Worm (Caenorhabditis elegans): Measurements from ENCODE around the gene C49C3.20.

DNA sequence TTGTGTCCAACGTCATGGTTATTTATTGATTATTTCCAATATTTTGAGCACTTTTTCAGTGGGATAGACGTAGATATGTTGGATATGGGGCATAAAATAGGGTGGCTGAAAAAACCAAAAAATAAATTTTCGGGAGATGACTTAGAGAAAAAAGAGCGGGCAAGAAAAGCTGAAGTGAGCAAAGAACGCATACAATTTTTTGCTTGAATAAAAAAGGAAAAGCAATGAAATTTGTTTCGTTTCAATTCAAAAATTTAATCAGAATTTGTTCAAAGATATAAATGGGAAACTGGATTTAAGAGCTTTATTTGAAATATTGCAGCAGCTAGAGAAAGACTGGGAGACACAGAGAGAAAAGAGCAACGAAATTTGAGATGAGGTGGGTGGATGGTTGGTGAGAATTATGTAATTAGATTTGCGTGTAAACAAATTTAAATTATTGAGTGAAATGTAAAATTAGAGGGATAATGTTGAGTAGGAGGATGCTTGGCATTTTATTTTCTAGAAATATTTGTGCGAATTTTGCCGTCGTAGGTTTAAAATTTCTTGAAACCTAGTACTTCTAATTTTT lies 24.6 kb downstream of the C49C3.20 start, which contains the start of the genes T28F3.11 and slc-17.4:
- TF ChIP-seq nhr-28 (tag; optimal IDR thresholded peaks at IDR 0.05), result no peak
- no peak for TF ChIP-seq pha-4 (tag; optimal IDR thresholded peaks at IDR 0.05)
- no peak for TF ChIP-seq mls-2 (tag; optimal IDR thresholded peaks at IDR 0.05)
- no peak for TF ChIP-seq snpc-4 (tag; optimal IDR thresholded peaks at IDR 0.05)
- no peak for TF ChIP-seq unc-39 (tag; optimal IDR thresholded peaks at IDR 0.05)
- no peak for TF ChIP-seq lin-13 (tag; optimal IDR thresholded peaks at IDR 0.05)
- TF ChIP-seq ztf-11 (tag; optimal IDR thresholded peaks at IDR 0.05), result no peak
- TF ChIP-seq nhr-76 (tag; optimal IDR thresholded peaks at IDR 0.05), result no peak
- TF ChIP-seq lsy-2 (tag; optimal IDR thresholded peaks at IDR 0.05), result no peak
- no peak for TF ChIP-seq unc-62 (GFP tag; optimal IDR thresholded peaks at IDR 0.05)
- no peak for TF ChIP-seq nhr-12 (tag; optimal IDR thresholded peaks at IDR 0.05)
- no peak for TF ChIP-seq mep-1 (tag; optimal IDR thresholded peaks at IDR 0.05)
- TF ChIP-seq elt-3 (tag; optimal IDR thresholded peaks at IDR 0.05), result no peak

Data from whole organism, mixed stage, embryonic.